Worm (Caenorhabditis elegans): Measurements from ENCODE around the gene F55G7.1.

ce11 chrX:11906626-11907025 is 17.6 kb upstream of the F55G7.1 start:
- no peak for TF ChIP-seq pha-4 (GFP tag; IDR thresholded peaks at IDR 0.05)
- no peak for TF ChIP-seq pha-4 (tag; optimal IDR thresholded peaks at IDR 0.05)
- TF ChIP-seq Y5F2A.4 (GFP tag; optimal IDR thresholded peaks at IDR 0.05) = no peak
- TF ChIP-seq nhr-76 (tag; optimal IDR thresholded peaks at IDR 0.05) = no peak
- peak in 1 of 2 experiments; percentile 95 for TF ChIP-seq unc-62 (GFP tag; optimal IDR thresholded peaks at IDR 0.05 in 1 of 2)
- no peak for TF ChIP-seq unc-62 (tag; optimal IDR thresholded peaks at IDR 0.05)
- no peak for TF ChIP-seq nhr-77 (tag; optimal IDR thresholded peaks at IDR 0.05)
- no peak for TF ChIP-seq lir-3 (tag; optimal IDR thresholded peaks at IDR 0.05)
